Worm (Caenorhabditis elegans): Measurements from ENCODE around the gene nspc-4.

DNA sequence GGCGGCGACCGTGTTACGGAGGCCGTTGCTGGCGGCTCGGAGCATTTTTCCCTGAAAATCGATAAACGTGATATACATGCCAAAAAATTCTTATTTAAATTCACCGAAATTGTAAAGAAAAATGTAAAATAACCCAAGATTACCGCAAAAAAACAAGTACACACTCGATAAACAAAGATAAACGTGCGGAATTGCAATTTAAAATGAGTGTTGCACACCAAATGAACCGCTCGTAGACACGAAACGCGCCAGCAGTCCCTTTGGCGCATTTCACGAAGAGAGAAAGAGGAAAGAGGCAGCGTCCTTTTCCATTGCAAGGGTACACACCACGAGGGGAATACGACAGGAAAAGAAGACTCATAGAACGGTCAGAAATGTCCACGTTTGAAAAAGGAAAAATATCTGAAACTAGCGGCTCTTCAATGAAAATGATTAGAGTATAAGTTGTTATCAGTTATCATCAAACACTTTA lies 7.8 kb upstream of the nspc-4 start, which contains the start of gene sdha-1:
- no peak for TF ChIP-seq ceh-36 (tag; optimal IDR thresholded peaks at IDR 0.05)
- TF ChIP-seq ama-1 (optimal IDR thresholded peaks at IDR 0.05): no peak
- no peak for TF ChIP-seq ets-7 (tag; optimal IDR thresholded peaks at IDR 0.05)
- no peak for TF ChIP-seq ceh-13 (GFP tag; optimal IDR thresholded peaks at IDR 0.05)
- no peak for TF ChIP-seq flt-1 (GFP tag; IDR thresholded peaks at IDR 0.05)
- no peak for TF ChIP-seq scrt-1 (GFP tag; IDR thresholded peaks at IDR 0.05)
- 0 out of 2 replicates have a peak, but pooled peaks have one; percentile 22 for TF ChIP-seq tbx-11 (GFP tag; IDR thresholded peaks at IDR 0.05)
- TF ChIP-seq tbx-37 (GFP tag; conservative IDR thresholded peaks at IDR 0.05): 0 out of 2 replicates have a peak, but pooled peaks have one; percentile 13
- TF ChIP-seq pes-1 (GFP tag; IDR thresholded peaks at IDR 0.05): no peak
- no peak for TF ChIP-seq B0310.2 (tag; optimal IDR thresholded peaks at IDR 0.05)
